Worm (Caenorhabditis elegans): ENCODE results near the gene pals-19.

The pals-19 gene

ce11 chrIII:1418709-1419108, 17.0 kb downstream of the pals-19 start (continued):
- TF ChIP-seq tra-1 (GFP tag; IDR thresholded peaks at IDR 0.05) = peak; percentile 74
- TF ChIP-seq egl-27 (tag; optimal IDR thresholded peaks at IDR 0.05) = no peak
- TF ChIP-seq ztf-11 (tag; optimal IDR thresholded peaks at IDR 0.05) = no peak
- TF ChIP-seq aha-1 (tag) = peak; percentile 93

ce11 chrIII:1419146-1419636, 17.5 kb downstream of the pals-19 start, which contains the start of gene Y82E9BR.3:
Gene Y82E9BR.3 (plus strand): TSS chrIII:1419196.
- TF ChIP-seq daf-16 (GFP tag; optimal IDR thresholded peaks at IDR 0.05) (no peak), daf-16 (tag; optimal IDR thresholded peaks at IDR 0.05) (no peak), lin-38 (GFP tag; IDR thresholded peaks at IDR 0.05) (no peak), aha-1 (tag) (peak; percentile 41), lim-7 (GFP tag; IDR thresholded peaks at IDR 0.05) (peak; percentile 27; the same call in 1 of the 2 replicates), snpc-1.2 (GFP tag; IDR thresholded peaks at IDR 0.05) (0 out of 2 replicates have a peak, but pooled peaks have one; percentile 14), dpl-1 (GFP tag; optimal IDR thresholded peaks at IDR 0.05) (no peak), ces-1 (GFP tag; optimal IDR thresholded peaks at IDR 0.05) (no peak), mxl-3 (GFP tag; optimal IDR thresholded peaks at IDR 0.05) (no peak), set-16 (GFP tag; IDR thresholded peaks at IDR 0.05) (peak; percentile 94), nhr-42 (GFP tag; IDR thresholded peaks at IDR 0.05) (no peak), jun-1 (tag; optimal IDR thresholded peaks at IDR 0.05) (no peak), madf-9 (GFP tag; conservative IDR thresholded peaks at IDR 0.05) (no peak)

ce11 chrIII:1419700-1420356, 18.1 kb downstream of the pals-19 start:
- TF ChIP-seq ZK337.2 (GFP tag; IDR thresholded peaks at IDR 0.05) (no peak), T20F7.1 (GFP tag; optimal IDR thresholded peaks at IDR 0.05) (peak; percentile 86), pha-4 (GFP tag; IDR thresholded peaks at IDR 0.05) (peak; percentile 92), pha-4 (tag; optimal IDR thresholded peaks at IDR 0.05) (no peak), hlh-30 (tag; optimal IDR thresholded peaks at IDR 0.05; ENCODE audit: insufficient read depth) (peak; percentile 25), arid-1 (GFP tag; conservative IDR thresholded peaks at IDR 0.05) (peak; percentile 66; the same call in 1 of the 2 replicates), nhr-42 (GFP tag; IDR thresholded peaks at IDR 0.05) (peak; percentile 40; the same call in 1 of the 2 replicates), hlh-11 (tag; optimal IDR thresholded peaks at IDR 0.05) (peak; percentile 57), aly-2 (tag; optimal IDR thresholded peaks at IDR 0.05) (peak; percentile 97), F49E8.2 (tag; optimal IDR thresholded peaks at IDR 0.05; ENCODE audit: borderline replicate concordance) (peak; percentile 90), ceh-62 (tag; optimal IDR thresholded peaks at IDR 0.05) (no peak), dpl-1 (GFP tag; optimal IDR thresholded peaks at IDR 0.05) (no peak), mdt-29 (GFP tag; IDR thresholded peaks at IDR 0.05) (peak; percentile 79; the same call in 1 of the 2 replicates), madf-9 (GFP tag; conservative IDR thresholded peaks at IDR 0.05) (peak; percentile 16), ama-1 (optimal IDR thresholded peaks at IDR 0.05) (peak; percentile 92), lsy-2 (tag; optimal IDR thresholded peaks at IDR 0.05) (peak; percentile 81 to 87), R02D3.7 (tag; optimal IDR thresholded peaks at IDR 0.05) (peak; percentile 35), nhr-111 (GFP tag; optimal IDR thresholded peaks at IDR 0.05) (peak; percentile 95), egl-43 (GFP tag; IDR thresholded peaks at IDR 0.05) (no peak; the same call in none of the 2 replicates), lin-39 (tag; optimal IDR thresholded peaks at IDR 0.05) (no peak), ztf-11 (tag; optimal IDR thresholded peaks at IDR 0.05) (no peak), hmg-1.1 (GFP tag; IDR thresholded peaks at IDR 0.05) (peak; percentile 56), ztf-7 (tag; optimal IDR thresholded peaks at IDR 0.05) (no peak), nhr-25 (tag; optimal IDR thresholded peaks at IDR 0.05; ENCODE audit: borderline replicate concordance, insufficient read depth) (peak; percentile 51), zag-1 (tag; optimal IDR thresholded peaks at IDR 0.05) (no peak), T26A8.4 (GFP tag; IDR thresholded peaks at IDR 0.05) (peak; percentile 84), unc-130 (GFP tag; optimal IDR thresholded peaks at IDR 0.05) (peak; percentile 34), ceh-32 (tag; optimal IDR thresholded peaks at IDR 0.05; ENCODE audit: poor library complexity) (no peak), F10B5.3 (tag; optimal IDR thresholded peaks at IDR 0.05) (peak; percentile 38), Y105C5A.15 (GFP tag; IDR thresholded peaks at IDR 0.05) (peak; percentile 94), attf-4 (tag; optimal IDR thresholded peaks at IDR 0.05) (peak; percentile 40), vab-7 (GFP tag; IDR thresholded peaks at IDR 0.05) (peak; percentile 36; the same call in 1 of the 2 replicates), F44E2.7 (GFP tag; IDR thresholded peaks at IDR 0.05) (no peak), nhr-11 (tag; optimal IDR thresholded peaks at IDR 0.05) (no peak), snpc-1.2 (GFP tag; IDR thresholded peaks at IDR 0.05) (peak; percentile 71)
